Fruit fly (Drosophila melanogaster): ENCODE data around the gene Pect.

DNA sequence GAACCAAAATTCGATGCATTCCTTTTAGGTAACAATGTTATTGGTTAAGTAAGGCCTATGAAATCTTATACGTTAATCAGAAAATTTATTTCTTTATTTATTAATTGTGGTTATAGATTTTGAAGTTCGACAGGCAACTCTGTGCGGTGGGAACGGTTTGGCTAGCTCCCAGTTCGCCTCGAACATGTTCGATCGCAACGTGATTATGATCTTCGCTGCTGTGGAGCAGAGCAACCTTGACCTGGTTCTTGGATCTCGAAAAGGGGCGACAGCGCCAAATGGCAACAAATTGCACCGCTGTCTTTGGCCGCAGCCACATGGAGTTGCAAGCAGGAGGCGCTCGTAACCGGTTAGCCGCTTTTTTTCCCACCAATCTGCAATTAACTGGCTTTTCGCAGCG lies 49.2 kb upstream of the Pect start:
- TF ChIP-seq Adf1 (GFP tag; IDR thresholded peaks at IDR 0.05) (no peak), E2f1 (GFP tag; IDR thresholded peaks at IDR 0.05) (no peak)

Data from whole organism, embryonic.